Worm (Caenorhabditis elegans) whole organism, young adult: Measurements from ENCODE around the gene epac-1.

Experiments
- B0035.1 ChIP-seq: sonication (generic microtip); optimal IDR thresholded peaks from 2 replicates; lab custom pipeline; 2016; ENCODE audit warnings: missing genetic modification characterization, mild to moderate bottlenecking, missing compliant biosample characterization, missing genotype, missing genetic modification reagents
- ama-1 ChIP-seq, 3 experiments: fragments of 150-350 bp in 1 of 3; sonication (generic microtip) in 2 of 3; optimal IDR thresholded peaks; 2 replicates each; lab custom pipeline; 2014 to 2018; ENCODE audit warnings: missing biosample characterization in 2 of 3, missing genetic modification characterization in 2 of 3, missing genetic modification reagents in 2 of 3
- hsf-1 ChIP-seq: fragments of 200-800 bp; sonication (Bioruptor generic); IDR thresholded peaks from 2 replicates; pipeline ENCODE4 v1.3.6; 2022; ENCODE audit warnings: missing genetic modification reagents, missing genetic modification characterization, missing compliant biosample characterization
- rcor-1 ChIP-seq: fragments of 200-800 bp; sonication (Bioruptor generic); IDR thresholded peaks from 2 replicates; pipeline ENCODE4 v1.3.6; 2022; ENCODE audit warnings: missing genetic modification reagents, missing genetic modification characterization, missing compliant biosample characterization
- ztf-3 ChIP-seq: fragments of 200-800 bp; sonication (Bioruptor generic); optimal IDR thresholded peaks from 2 replicates; lab custom pipeline; 2018; ENCODE audit warnings: mild to moderate bottlenecking, missing genetic modification characterization, missing compliant biosample characterization

ce11 chrIII:10179444-10179843 is 9.6 kb upstream of the epac-1 start:
- TF ChIP-seq B0035.1, result no peak
- no peak for TF ChIP-seq hsf-1
- TF ChIP-seq ama-1 (optimal IDR thresholded peaks at IDR 0.05; lab: Kevin White, UChicago), result no peak
- TF ChIP-seq ama-1 (GFP tag; optimal IDR thresholded peaks at IDR 0.05; lab: Kevin White, UChicago), result no peak
- no peak for TF ChIP-seq rcor-1 (GFP tag; lab: Robert Waterston, UW)
- no peak for TF ChIP-seq ztf-3 (GFP tag; lab: Kevin White, UChicago)
